Worm (Caenorhabditis elegans) whole organism, L3 larva: Measurements from ENCODE around the gene ZK836.3.

Experiments used
- ZK546.5 ChIP-seq: sonication (generic microtip); optimal IDR thresholded peaks from 2 replicates; lab custom pipeline; 2017; ENCODE audit warnings: missing biosample characterization, missing genetic modification characterization
- ama-1 ChIP-seq: fragments of 150-350 bp; optimal IDR thresholded peaks from 2 replicates; lab custom pipeline; 2018
- ceh-16 ChIP-seq: sonication (generic microtip); optimal IDR thresholded peaks from 2 replicates; lab custom pipeline; 2017; ENCODE audit warnings: missing biosample characterization, missing genetic modification characterization
- ceh-28 ChIP-seq: fragments of 150-350 bp; optimal IDR thresholded peaks from 2 replicates; lab custom pipeline; 2014; ENCODE audit warnings: missing biosample characterization, missing genetic modification reagents, missing genetic modification characterization
- ceh-9 ChIP-seq: sonication (generic microtip); optimal IDR thresholded peaks from 2 replicates; lab custom pipeline; 2018; ENCODE audit warnings: missing biosample characterization, missing genetic modification characterization
- egl-5 ChIP-seq: fragments of 150-350 bp; optimal IDR thresholded peaks from 2 replicates; lab custom pipeline; 2017; ENCODE audit warnings: missing biosample characterization, missing genetic modification reagents, missing genetic modification characterization, inconsistent platforms
- elt-2 ChIP-seq: sonication (generic microtip); optimal IDR thresholded peaks from 2 replicates; lab custom pipeline; 2016; ENCODE audit warnings: missing genetic modification reagents, mild to moderate bottlenecking, missing genetic modification characterization, missing compliant biosample characterization
- elt-3 ChIP-seq, 3 experiments: fragments of 150-350 bp in 1 of 3; sonication (generic microtip) in 2 of 3; optimal IDR thresholded peaks; 2 replicates in 2 of 3; 4 replicates in 1 of 3; lab custom pipeline; 2014 to 2017; ENCODE audit warnings: missing biosample characterization in 3 of 3, missing genetic modification characterization in 3 of 3
- hmg-11 ChIP-seq: sonication (generic microtip); optimal IDR thresholded peaks from 2 replicates; lab custom pipeline; 2016; ENCODE audit warnings: missing genetic modification characterization, missing compliant biosample characterization
- jun-1 ChIP-seq: fragments of 150-350 bp; optimal IDR thresholded peaks from 2 replicates; lab custom pipeline; 2014; ENCODE audit warnings: missing biosample characterization, missing genetic modification reagents, missing genetic modification characterization
- lin-39 ChIP-seq: fragments of 150-350 bp; optimal IDR thresholded peaks from 2 replicates; lab custom pipeline; 2018; ENCODE audit warnings: missing biosample characterization, missing genetic modification reagents, missing genetic modification characterization
- lsy-12 ChIP-seq: sonication (generic microtip); optimal IDR thresholded peaks from 2 replicates; lab custom pipeline; 2016; ENCODE audit warnings: mild to moderate bottlenecking, missing genetic modification characterization, missing compliant biosample characterization
- nfya-1 ChIP-seq: sonication (generic microtip); optimal IDR thresholded peaks from 2 replicates; lab custom pipeline; 2017; ENCODE audit warnings: missing genetic modification characterization, mild to moderate bottlenecking, missing compliant biosample characterization, antibody characterized with exemption, moderate library complexity; ENCODE audit not compliant: insufficient read depth
- nhr-12 ChIP-seq: fragments of 150-350 bp; optimal IDR thresholded peaks from 2 replicates; lab custom pipeline; 2014; ENCODE audit warnings: missing biosample characterization, missing genetic modification characterization
- nhr-23 ChIP-seq: fragments of 150-350 bp; optimal IDR thresholded peaks from 2 replicates; lab custom pipeline; 2014; ENCODE audit warnings: missing biosample characterization, missing genetic modification reagents, missing genetic modification characterization
- nhr-25 ChIP-seq: sonication (generic microtip); optimal IDR thresholded peaks from 2 replicates; lab custom pipeline; 2017; ENCODE audit warnings: missing biosample characterization, missing genetic modification characterization
- nhr-43 ChIP-seq: sonication (generic microtip); optimal IDR thresholded peaks from 2 replicates; lab custom pipeline; 2016; ENCODE audit warnings: mild to moderate bottlenecking, missing genetic modification characterization, missing compliant biosample characterization; ENCODE audit not compliant: poor library complexity, severe bottlenecking
- nhr-67 ChIP-seq: fragments of 150-350 bp; optimal IDR thresholded peaks from 2 replicates; lab custom pipeline; 2014; ENCODE audit warnings: missing biosample characterization, missing genetic modification characterization
- nhr-76 ChIP-seq: fragments of 150-350 bp; sonication (generic microtip); optimal IDR thresholded peaks from 5 replicates; lab custom pipeline; 2014; ENCODE audit warnings: missing biosample characterization, missing genetic modification characterization
- nhr-77 ChIP-seq: fragments of 150-350 bp; optimal IDR thresholded peaks from 2 replicates; lab custom pipeline; 2014; ENCODE audit warnings: missing biosample characterization, missing genetic modification characterization
- pqm-1 ChIP-seq: fragments of 150-350 bp; optimal IDR thresholded peaks from 2 replicates; lab custom pipeline; 2017; ENCODE audit warnings: missing biosample characterization, missing genetic modification characterization, inconsistent platforms
- sea-2 ChIP-seq: fragments of 150-350 bp; sonication (generic microtip); optimal IDR thresholded peaks from 4 replicates; lab custom pipeline; 2014; ENCODE audit warnings: missing biosample characterization, missing genetic modification reagents, missing genetic modification characterization
- skn-1 ChIP-seq: fragments of 150-350 bp; optimal IDR thresholded peaks from 2 replicates; lab custom pipeline; 2014; ENCODE audit warnings: missing biosample characterization, missing genetic modification characterization
- tbx-2 ChIP-seq: sonication (generic microtip); optimal IDR thresholded peaks from 2 replicates; lab custom pipeline; 2016; ENCODE audit warnings: mild to moderate bottlenecking, missing genetic modification characterization, missing compliant biosample characterization
- unc-39 ChIP-seq: sonication (generic microtip); optimal IDR thresholded peaks from 4 replicates; lab custom pipeline; 2017; ENCODE audit warnings: missing biosample characterization, missing genetic modification characterization
- unc-62 ChIP-seq: fragments of 150-350 bp; sonication (generic microtip); optimal IDR thresholded peaks from 4 replicates; lab custom pipeline; 2014; ENCODE audit warnings: missing biosample characterization, missing genetic modification reagents, missing genetic modification characterization
- ztf-4 ChIP-seq: fragments of 150-350 bp; optimal IDR thresholded peaks from 2 replicates; lab custom pipeline; 2014; ENCODE audit warnings: missing biosample characterization, missing genetic modification characterization

The ZK836.3 gene

DNA sequence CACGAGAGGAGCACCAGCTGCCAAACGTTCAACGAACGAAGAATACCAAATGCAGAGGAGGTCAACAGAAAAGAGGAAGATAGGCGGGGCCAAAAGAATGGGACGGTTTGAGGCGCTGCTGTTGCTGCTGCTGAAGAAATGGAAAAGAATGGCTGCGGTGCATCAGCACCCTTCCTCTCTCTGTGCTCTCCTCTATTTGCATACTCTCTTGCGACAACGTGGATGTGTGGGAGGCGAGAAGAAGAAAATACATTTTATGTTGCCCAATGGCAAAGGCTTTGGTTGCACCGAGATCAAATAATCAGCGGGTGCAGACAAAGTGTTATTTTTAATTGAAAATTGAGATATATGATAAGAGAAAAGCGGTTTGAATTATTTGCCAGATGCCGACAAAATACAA lies 37.4 kb downstream of the ZK836.3 start:
- TF ChIP-seq nfya-1 (tag; lab: Kevin White, UChicago) (peak; percentile 25), nhr-67 (tag; lab: Kevin White, UChicago) (no peak)

DNA sequence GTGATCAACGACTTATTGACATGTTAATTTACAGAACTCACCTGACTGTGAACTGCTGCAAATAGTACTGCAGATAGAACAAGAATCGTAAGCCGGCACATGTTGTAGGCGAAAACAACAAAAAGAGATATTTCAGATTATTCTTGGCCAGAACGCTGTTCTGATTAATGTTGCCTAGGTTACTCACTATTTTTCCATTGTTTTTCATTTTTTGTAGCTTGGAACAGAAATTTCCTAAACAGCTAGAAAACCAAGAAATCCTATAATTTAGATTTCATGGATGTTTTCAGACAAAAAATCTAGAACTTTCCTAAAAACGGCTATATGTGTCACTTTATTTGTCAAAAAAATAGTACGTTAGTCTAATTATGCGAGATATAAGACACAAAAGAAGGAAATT lies 41.2 kb downstream of the ZK836.3 start, which contains the start of gene C27A7.9:
C27A7.9 (minus strand) TSS at position 101 of the 400 bp plus-strand sequence.
- TF ChIP-seq ZK546.5 (tag; lab: Kevin White, UChicago), result no peak
- TF ChIP-seq pqm-1 (tag; lab: Kevin White, UChicago), result no peak
- TF ChIP-seq nhr-77 (tag; lab: Kevin White, UChicago), result no peak
- no peak for TF ChIP-seq ceh-28 (tag; lab: Kevin White, UChicago)
- TF ChIP-seq nhr-12 (tag; lab: Kevin White, UChicago), result no peak
- no peak for TF ChIP-seq egl-5 (tag; lab: Kevin White, UChicago)
- no peak for TF ChIP-seq nhr-23

DNA sequence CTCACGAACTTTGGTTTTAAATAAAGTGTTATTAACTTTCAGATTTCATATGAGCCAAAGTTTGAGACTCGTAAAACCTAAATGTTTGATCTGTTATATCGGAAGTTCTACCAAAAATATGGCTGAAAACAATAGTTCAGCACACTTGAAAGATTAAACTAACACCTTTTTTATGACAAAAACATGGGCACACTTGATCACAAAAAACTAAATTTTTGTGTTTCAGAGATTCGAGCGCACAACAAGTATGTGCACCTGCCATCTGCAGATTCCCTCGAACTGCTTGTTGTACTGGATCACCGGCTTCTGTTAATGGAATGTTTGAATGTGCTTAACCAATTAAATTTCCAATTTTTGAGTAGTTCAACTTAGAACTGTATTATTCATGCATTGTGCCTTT lies 42.0 kb downstream of the ZK836.3 start:
- TF ChIP-seq nhr-76 (no peak), egl-5 (tag; lab: Kevin White, UChicago) (no peak), elt-3 (tag; optimal IDR thresholded peaks at IDR 0.05; lab: Kevin White, UChicago) (no peak), elt-2 (tag; lab: Kevin White, UChicago) (no peak), ztf-4 (tag; lab: Kevin White, UChicago) (no peak), nhr-43 (tag; lab: Kevin White, UChicago) (no peak), ceh-28 (tag; lab: Kevin White, UChicago) (no peak), nhr-25 (tag; lab: Kevin White, UChicago) (no peak), unc-62 (GFP tag; lab: Kevin White, UChicago) (no peak), lin-39 (tag; lab: Kevin White, UChicago) (no peak), ama-1 (lab: Kevin White, UChicago) (no peak), ceh-16 (tag; lab: Kevin White, UChicago) (no peak), unc-39 (tag; lab: Kevin White, UChicago) (no peak), skn-1 (tag; lab: Kevin White, UChicago) (no peak)

DNA sequence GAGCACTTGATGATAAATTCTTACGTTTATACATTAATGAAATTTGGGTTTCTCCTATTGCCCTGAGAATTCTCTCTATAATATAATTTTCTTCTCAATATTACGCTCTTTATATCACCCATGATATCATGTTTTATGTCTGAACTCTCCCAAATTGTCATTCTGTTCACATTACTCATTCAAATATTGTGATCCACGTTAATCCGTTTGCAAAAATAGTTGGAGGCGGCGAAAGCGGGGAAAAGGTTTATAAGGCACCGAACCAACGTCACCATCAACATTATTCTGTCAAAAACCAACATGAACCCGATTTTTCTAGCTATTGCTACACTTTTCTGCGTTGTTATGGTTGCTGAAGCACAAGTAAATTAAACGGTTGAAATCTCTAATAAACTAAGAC lies 42.9 kb downstream of the ZK836.3 start, which contains the start of gene C27A7.8:
C27A7.8 (plus strand) TSS at position 301 of the 400 bp plus-strand sequence.
- TF ChIP-seq ceh-9 (tag; lab: Kevin White, UChicago), result no peak
- TF ChIP-seq, all 47 proteins: peak for 0

DNA sequence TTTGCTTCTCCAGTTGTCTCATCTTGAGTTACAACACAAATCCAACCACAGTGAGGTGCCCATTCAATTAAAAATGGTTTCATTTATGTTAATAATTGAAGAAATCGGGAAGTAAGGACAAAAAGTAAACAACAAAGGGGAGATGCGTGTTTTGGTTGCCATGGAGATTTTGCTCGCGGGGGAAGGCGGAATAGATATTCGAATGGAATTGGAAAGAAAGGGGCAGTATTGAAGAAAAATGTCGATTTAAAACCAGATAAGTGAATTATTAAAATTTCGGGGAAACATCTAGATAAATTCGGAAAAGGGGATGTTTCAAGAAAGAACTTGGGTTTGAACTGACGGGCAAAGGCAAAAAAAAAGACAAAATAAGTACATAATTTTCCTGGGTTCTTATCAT lies 45.1 kb downstream of the ZK836.3 start, which contains the start of gene che-11:
che-11 (minus strand) TSS at position 101 of the 400 bp plus-strand sequence.
- TF ChIP-seq hmg-11 (no peak), lsy-12 (tag; lab: Kevin White, UChicago) (no peak), unc-62 (GFP tag; lab: Kevin White, UChicago) (no peak), jun-1 (tag; lab: Kevin White, UChicago) (no peak), tbx-2 (no peak), sea-2 (GFP tag; lab: Kevin White, UChicago) (no peak), nhr-67 (tag; lab: Kevin White, UChicago) (no peak)
